Fruit fly (Drosophila melanogaster) whole organism, embryonic: Measurements from ENCODE around the gene stwl.

Experiments used
- Bgb ChIP-seq: fragments of 200-800 bp; sonication (Bioruptor generic); IDR thresholded peaks from 2 replicates; pipeline ENCODE4 v1.3.6; 2022; ENCODE audit warnings: missing biosample characterization, missing genetic modification characterization; ENCODE audit not compliant: partially characterized antibody
- CG10959 ChIP-seq: fragments of 200-800 bp; sonication (Bioruptor generic); IDR thresholded peaks from 2 replicates; pipeline ENCODE4 v1.3.6; 2022; ENCODE audit warnings: missing biosample characterization, missing genetic modification characterization
- CG11085 ChIP-seq: fragments of 200-800 bp; sonication (Bioruptor generic); IDR thresholded peaks from 2 replicates; pipeline ENCODE4 v1.3.6; 2022; ENCODE audit warnings: missing biosample characterization, missing genetic modification characterization
- CG11093 ChIP-seq: fragments of 200-800 bp; sonication (Bioruptor generic); IDR thresholded peaks from 3 replicates; pipeline ENCODE4 v1.3.6; 2022; ENCODE audit warnings: missing biosample characterization, missing genetic modification characterization
- CG1233 ChIP-seq: fragments of 200-800 bp; sonication (Bioruptor generic); optimal IDR thresholded peaks from 4 replicates; lab custom pipeline; 2018; ENCODE audit warnings: missing biosample characterization, mild to moderate bottlenecking, missing genetic modification characterization
- CG12942 ChIP-seq: fragments of 200-800 bp; sonication (Bioruptor generic); optimal IDR thresholded peaks from 3 replicates; lab custom pipeline; 2016; ENCODE audit warnings: missing biosample characterization, missing genetic modification characterization
- CG16813 ChIP-seq: fragments of 200-800 bp; sonication (Bioruptor generic); IDR thresholded peaks from 3 replicates; pipeline ENCODE4 v1.3.6; 2022; ENCODE audit warnings: missing biosample characterization, missing genetic modification characterization; ENCODE audit not compliant: partially characterized antibody
- CG17802 ChIP-seq: fragments of 200-800 bp; sonication (Bioruptor generic); optimal IDR thresholded peaks from 2 replicates; lab custom pipeline; 2018; ENCODE audit warnings: missing biosample characterization, mild to moderate bottlenecking, missing genetic modification characterization, moderate library complexity
- CG1832 ChIP-seq: fragments of 200-800 bp; sonication (Bioruptor generic); optimal IDR thresholded peaks from 2 replicates; lab custom pipeline; 2017; ENCODE audit warnings: missing biosample characterization, mild to moderate bottlenecking, missing genetic modification characterization, inconsistent platforms
- CG30431 ChIP-seq: fragments of 200-800 bp; sonication (Bioruptor generic); optimal IDR thresholded peaks from 2 replicates; lab custom pipeline; 2017; ENCODE audit warnings: missing biosample characterization, missing genetic modification characterization
- CG3065 ChIP-seq: fragments of 200-800 bp; sonication (Bioruptor generic); optimal IDR thresholded peaks from 2 replicates; lab custom pipeline; 2016; ENCODE audit warnings: missing biosample characterization, missing genetic modification characterization
- CG6854 ChIP-seq: fragments of 200-800 bp; sonication (Bioruptor generic); optimal IDR thresholded peaks from 3 replicates; lab custom pipeline; 2017; ENCODE audit warnings: missing biosample characterization, mild to moderate bottlenecking, missing genetic modification characterization
- CG7271 ChIP-seq: fragments of 200-800 bp; sonication (Bioruptor generic); optimal IDR thresholded peaks from 2 replicates; lab custom pipeline; 2018; ENCODE audit warnings: missing biosample characterization, mild to moderate bottlenecking, missing genetic modification characterization, moderate library complexity
- CG7839 ChIP-seq: fragments of 200-800 bp; sonication (Bioruptor generic); optimal IDR thresholded peaks from 3 replicates; lab custom pipeline; 2018; ENCODE audit warnings: missing biosample characterization, mild to moderate bottlenecking, missing genetic modification characterization, moderate library complexity
- CG7963 ChIP-seq: fragments of 200-800 bp; sonication (Bioruptor generic); IDR thresholded peaks from 3 replicates; pipeline ENCODE4 v1.3.6; 2022; ENCODE audit warnings: missing biosample characterization, missing genetic modification characterization; ENCODE audit not compliant: partially characterized antibody
- CG9817 ChIP-seq: fragments of 200-800 bp; sonication (Bioruptor generic); optimal IDR thresholded peaks from 2 replicates; lab custom pipeline; 2018; ENCODE audit warnings: missing biosample characterization, mild to moderate bottlenecking, missing genetic modification characterization, moderate library complexity
- CG9876 ChIP-seq: fragments of 200-800 bp; sonication (Bioruptor generic); optimal IDR thresholded peaks from 2 replicates; lab custom pipeline; 2016; ENCODE audit warnings: missing biosample characterization, missing genetic modification characterization
- CoRest ChIP-seq: fragments of 200-800 bp; sonication (Bioruptor generic); optimal IDR thresholded peaks from 3 replicates; lab custom pipeline; 2018; ENCODE audit warnings: missing biosample characterization, mild to moderate bottlenecking, missing genetic modification characterization, moderate library complexity
- D ChIP-seq, 2 experiments: fragments of 200-800 bp in 1 of 2; fragments of >200 bp in 1 of 2; sonication (Bioruptor generic) in 1 of 2; optimal IDR thresholded peaks; 2 replicates in 1 of 2; 3 replicates in 1 of 2; lab custom pipeline; 2017; ENCODE audit warnings: mild to moderate bottlenecking in 1 of 2, missing biosample characterization in 1 of 2, missing genetic modification characterization in 1 of 2, missing genetic modification reagents in 1 of 2
- Elba2 ChIP-seq: fragments of 200-800 bp; sonication (Bioruptor generic); optimal IDR thresholded peaks from 3 replicates; lab custom pipeline; 2016; ENCODE audit warnings: missing biosample characterization, missing genetic modification characterization
- Gsc ChIP-seq: fragments of 200-800 bp; sonication (Bioruptor generic); IDR thresholded peaks from 2 replicates; pipeline ENCODE4 v1.3.6; 2022; ENCODE audit warnings: missing biosample characterization, missing genetic modification characterization
- Hey ChIP-seq: fragments of 200-800 bp; sonication (Bioruptor generic); optimal IDR thresholded peaks from 3 replicates; lab custom pipeline; 2018; ENCODE audit warnings: missing biosample characterization, mild to moderate bottlenecking, missing genetic modification characterization
- Hr39 ChIP-seq: fragments of >200 bp; optimal IDR thresholded peaks from 2 replicates; lab custom pipeline; 2017
- Hr51 ChIP-seq, 2 experiments: fragments of 200-800 bp; sonication (Bioruptor generic); optimal IDR thresholded peaks; 2 replicates in 1 of 2; 3 replicates in 1 of 2; lab custom pipeline; 2016 to 2018; ENCODE audit warnings: missing biosample characterization in 2 of 2, missing genetic modification characterization in 2 of 2, mild to moderate bottlenecking in 1 of 2, moderate library complexity in 1 of 2
- NK7.1 ChIP-seq: fragments of 200-800 bp; sonication (Bioruptor generic); optimal IDR thresholded peaks from 3 replicates; lab custom pipeline; 2016; ENCODE audit warnings: missing biosample characterization, missing genetic modification characterization
- Oaz ChIP-seq: fragments of 200-800 bp; sonication (Bioruptor generic); IDR thresholded peaks from 2 replicates; pipeline ENCODE4 v1.3.6; 2022; ENCODE audit warnings: missing biosample characterization, missing genetic modification characterization
- Opbp ChIP-seq: fragments of 200-800 bp; sonication (Bioruptor generic); IDR thresholded peaks from 3 replicates; pipeline ENCODE4 v1.3.6; 2022; ENCODE audit warnings: missing biosample characterization, missing genetic modification characterization; ENCODE audit not compliant: partially characterized antibody
- Six4 ChIP-seq: fragments of 200-800 bp; sonication (Bioruptor generic); optimal IDR thresholded peaks from 2 replicates; lab custom pipeline; 2016; ENCODE audit warnings: missing biosample characterization, missing genetic modification characterization
- TFAM ChIP-seq: fragments of 200-800 bp; sonication (Bioruptor generic); optimal IDR thresholded peaks from 2 replicates; lab custom pipeline; 2017; ENCODE audit warnings: missing biosample characterization, missing genetic modification characterization, inconsistent platforms
- Xbp1 ChIP-seq: fragments of 200-800 bp; sonication (Bioruptor generic); optimal IDR thresholded peaks from 3 replicates; lab custom pipeline; 2016; ENCODE audit warnings: missing biosample characterization, mild to moderate bottlenecking, missing genetic modification characterization
- abd-A ChIP-seq: fragments of 200-800 bp; sonication (Bioruptor generic); optimal IDR thresholded peaks from 3 replicates; lab custom pipeline; 2019; ENCODE audit warnings: missing biosample characterization, mild to moderate bottlenecking, missing genetic modification characterization, moderate library complexity
- aop ChIP-seq: fragments of 200-800 bp; sonication (Bioruptor generic); IDR thresholded peaks from 2 replicates; pipeline ENCODE4 v1.3.6; 2022; ENCODE audit warnings: missing biosample characterization, missing genetic modification characterization
- ase ChIP-seq: fragments of 200-800 bp; sonication (Bioruptor generic); IDR thresholded peaks from 3 replicates; pipeline ENCODE4 v1.3.6; 2022; ENCODE audit warnings: missing biosample characterization, missing genetic modification characterization
- ash1 ChIP-seq: fragments of 200-800 bp; sonication (Bioruptor generic); optimal IDR thresholded peaks from 2 replicates; lab custom pipeline; 2018; ENCODE audit warnings: missing biosample characterization, mild to moderate bottlenecking, missing genetic modification characterization
- bigmax ChIP-seq: fragments of 200-800 bp; sonication (Bioruptor generic); optimal IDR thresholded peaks from 2 replicates; lab custom pipeline; 2018; ENCODE audit warnings: missing biosample characterization, mild to moderate bottlenecking, missing genetic modification characterization
- br ChIP-seq: fragments of >200 bp; optimal IDR thresholded peaks from 2 replicates; lab custom pipeline; 2017
- disco-r ChIP-seq: fragments of 200-800 bp; sonication (Bioruptor generic); optimal IDR thresholded peaks from 2 replicates; lab custom pipeline; 2016; ENCODE audit warnings: missing biosample characterization, missing genetic modification characterization
- fu2 ChIP-seq: fragments of 200-800 bp; sonication (Bioruptor generic); optimal IDR thresholded peaks from 2 replicates; lab custom pipeline; 2016; ENCODE audit warnings: missing biosample characterization, missing genetic modification characterization
- kni ChIP-seq: fragments of 200-800 bp; sonication (Bioruptor generic); optimal IDR thresholded peaks from 3 replicates; lab custom pipeline; 2017; ENCODE audit warnings: mild to moderate bottlenecking, missing biosample characterization, missing genetic modification reagents, missing genetic modification characterization
- luna ChIP-seq: fragments of 200-800 bp; sonication (Bioruptor generic); optimal IDR thresholded peaks from 2 replicates; lab custom pipeline; 2016; ENCODE audit warnings: missing biosample characterization, missing genetic modification characterization
- nau ChIP-seq: fragments of 200-800 bp; sonication (Bioruptor generic); optimal IDR thresholded peaks from 3 replicates; lab custom pipeline; 2017; ENCODE audit warnings: missing biosample characterization, mild to moderate bottlenecking, missing genetic modification characterization, missing genetic modification reagents
- nmo ChIP-seq: fragments of 200-800 bp; sonication (Bioruptor generic); optimal IDR thresholded peaks from 2 replicates; lab custom pipeline; 2018; ENCODE audit warnings: missing biosample characterization, mild to moderate bottlenecking, missing genetic modification characterization, moderate library complexity
- pan ChIP-seq, 4 experiments: fragments of >200 bp in 3 of 4; fragments of 200-800 bp in 1 of 4; sonication (Bioruptor generic) in 1 of 4; optimal IDR thresholded peaks in 3 of 4; IDR thresholded peaks in 1 of 4; 2 replicates each; pipeline versions ENCODE4 v1.3.6 to Lab custom; 2017 to 2022; ENCODE audit warnings: missing biosample characterization in 2 of 4, missing genetic modification characterization in 2 of 4, mixed read lengths in 1 of 4
- sens-2 ChIP-seq: fragments of 200-800 bp; sonication (Bioruptor generic); IDR thresholded peaks from 2 replicates; pipeline ENCODE4 v1.3.6; 2022; ENCODE audit warnings: missing biosample characterization, missing genetic modification characterization
- sim ChIP-seq: fragments of 200-800 bp; sonication (Bioruptor generic); IDR thresholded peaks from 2 replicates; pipeline ENCODE4 v1.3.6; 2022; ENCODE audit warnings: missing biosample characterization, missing genetic modification characterization
- so ChIP-seq: fragments of 200-800 bp; sonication (Bioruptor generic); IDR thresholded peaks from 3 replicates; pipeline ENCODE4 v1.3.6; 2022; ENCODE audit warnings: missing biosample characterization, missing genetic modification characterization
- stc ChIP-seq: fragments of 200-800 bp; sonication (Bioruptor generic); IDR thresholded peaks from 2 replicates; pipeline ENCODE4 v1.3.6; 2022; ENCODE audit warnings: missing biosample characterization, missing genetic modification characterization
- ttk ChIP-seq: fragments of 200-800 bp; sonication (Bioruptor generic); IDR thresholded peaks from 2 replicates; pipeline ENCODE4 v2.1.2; 2022; ENCODE audit warnings: missing biosample characterization, missing genetic modification characterization

stwl gene

DNA sequence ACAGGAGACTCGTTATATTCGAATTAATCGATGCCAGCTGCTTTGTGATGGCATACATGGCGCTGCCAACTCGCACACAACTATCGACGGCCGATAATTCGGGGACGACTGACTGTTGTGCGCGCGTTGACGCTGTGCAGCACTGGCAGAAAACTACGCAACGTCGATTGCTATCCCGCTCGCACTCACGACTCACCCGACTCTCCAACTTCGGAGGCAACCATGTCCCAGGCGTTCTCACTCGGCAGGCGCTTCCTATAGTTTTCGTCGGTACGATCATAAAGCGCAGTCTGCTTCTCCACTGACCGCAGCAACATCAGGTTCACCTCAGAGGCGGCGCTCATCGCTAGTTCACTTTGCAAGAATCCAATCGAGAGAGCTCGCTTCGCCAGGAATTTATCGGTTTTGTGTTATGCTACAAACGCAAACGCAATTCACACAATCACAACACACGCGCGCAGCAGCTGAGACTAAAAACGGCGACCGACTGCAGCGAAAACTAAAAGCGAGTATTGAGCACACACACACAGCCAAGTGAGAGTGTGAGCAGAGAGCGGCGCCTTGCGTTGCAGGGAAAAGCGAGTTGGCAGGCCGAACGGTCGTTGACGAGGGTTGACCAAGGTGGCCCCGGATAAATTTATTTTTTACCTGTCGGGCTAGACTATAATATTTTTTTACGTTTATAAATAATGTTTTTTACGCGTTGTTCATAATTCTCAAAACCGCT is at the start of gene stwl (continued):
- TF ChIP-seq nmo (GFP tag; lab: Kevin White, UChicago) (peak; percentile 47), CoRest (tag; lab: Kevin White, UChicago) (no peak), Bgb (GFP tag; lab: Robert Waterston, UW) (peak; percentile 89), CG30431 (GFP tag; lab: Kevin White, UChicago) (no peak), Hey (tag; lab: Kevin White, UChicago) (no peak), kni (GFP tag; lab: Kevin White, UChicago) (no peak), ash1 (GFP tag; lab: Kevin White, UChicago) (no peak), Six4 (peak; percentile 47), fu2 (GFP tag; lab: Kevin White, UChicago) (no peak), Gsc (GFP tag; lab: Robert Waterston, UW) (no peak), pan (optimal IDR thresholded peaks at IDR 0.05; lab: Kevin White, UChicago) (no peak), pan (GFP tag; optimal IDR thresholded peaks at IDR 0.05 in 1 of 2, IDR thresholded peaks at IDR 0.05 in 1 of 2) (peak in 1 of 2 experiments; percentile 64), CG7839 (tag; lab: Kevin White, UChicago) (no peak), CG9876 (GFP tag; lab: Kevin White, UChicago) (peak; percentile 9), CG11085 (GFP tag; lab: Robert Waterston, UW) (peak; percentile 29; the same call in 1 of the 2 replicates), CG17802 (tag; lab: Kevin White, UChicago) (peak; percentile 17), Opbp (GFP tag; lab: Robert Waterston, UW) (peak; percentile 85), CG3065 (GFP tag; lab: Kevin White, UChicago) (no peak), sim (GFP tag; lab: Robert Waterston, UW) (peak; percentile 23; the same call in 1 of the 2 replicates), NK7.1 (peak; percentile 25), aop (GFP tag; lab: Robert Waterston, UW) (no peak), ttk (GFP tag; lab: Robert Waterston, UW) (peak; percentile 68), sens-2 (no peak), Hr39 (lab: Kevin White, UChicago) (no peak), bigmax (GFP tag; lab: Kevin White, UChicago) (peak; percentile 29), Elba2 (GFP tag; lab: Kevin White, UChicago) (peak; percentile 7), CG1832 (GFP tag; lab: Kevin White, UChicago) (peak; percentile 75), CG7963 (GFP tag; lab: Robert Waterston, UW) (peak; percentile 60; the same call in 2 of the 3 replicates), stc (peak; percentile 42), D (optimal IDR thresholded peaks at IDR 0.05; lab: Kevin White, UChicago) (peak; percentile 68), D (GFP tag; optimal IDR thresholded peaks at IDR 0.05; lab: Kevin White, UChicago) (no peak), nau (GFP tag; lab: Kevin White, UChicago) (no peak), CG9817 (tag; lab: Kevin White, UChicago) (peak; percentile 53), luna (peak; percentile 4), CG12942 (GFP tag; lab: Kevin White, UChicago) (peak; percentile 58), CG16813 (GFP tag; lab: Robert Waterston, UW) (peak; percentile 84), CG7271 (no peak), TFAM (no peak), CG10959 (peak; percentile 46; the same call in 1 of the 2 replicates), br (lab: Kevin White, UChicago) (no peak), CG6854 (GFP tag; lab: Kevin White, UChicago) (peak; percentile 16), ase (GFP tag; lab: Robert Waterston, UW) (0 out of 3 replicates have a peak, but pooled peaks have one; percentile 23), Oaz (GFP tag; lab: Robert Waterston, UW) (no peak), so (GFP tag; lab: Robert Waterston, UW) (no peak), Xbp1 (GFP tag; lab: Kevin White, UChicago) (peak; percentile 65), abd-A (no peak), CG11093 (GFP tag; lab: Robert Waterston, UW) (peak; percentile 47), CG1233 (peak; percentile 15), Hr51 (GFP tag; optimal IDR thresholded peaks at IDR 0.05; lab: Kevin White, UChicago) (peak in 1 of 2 experiments; percentile 24), disco-r (GFP tag; lab: Kevin White, UChicago) (peak; percentile 2)
